Fruit fly (Drosophila melanogaster): ENCODE data around the gene MICAL-like.
A peak's percentile ranks its signal among the peaks of the same experiment; 100 is the strongest.

Gene MICAL-like

DNA sequence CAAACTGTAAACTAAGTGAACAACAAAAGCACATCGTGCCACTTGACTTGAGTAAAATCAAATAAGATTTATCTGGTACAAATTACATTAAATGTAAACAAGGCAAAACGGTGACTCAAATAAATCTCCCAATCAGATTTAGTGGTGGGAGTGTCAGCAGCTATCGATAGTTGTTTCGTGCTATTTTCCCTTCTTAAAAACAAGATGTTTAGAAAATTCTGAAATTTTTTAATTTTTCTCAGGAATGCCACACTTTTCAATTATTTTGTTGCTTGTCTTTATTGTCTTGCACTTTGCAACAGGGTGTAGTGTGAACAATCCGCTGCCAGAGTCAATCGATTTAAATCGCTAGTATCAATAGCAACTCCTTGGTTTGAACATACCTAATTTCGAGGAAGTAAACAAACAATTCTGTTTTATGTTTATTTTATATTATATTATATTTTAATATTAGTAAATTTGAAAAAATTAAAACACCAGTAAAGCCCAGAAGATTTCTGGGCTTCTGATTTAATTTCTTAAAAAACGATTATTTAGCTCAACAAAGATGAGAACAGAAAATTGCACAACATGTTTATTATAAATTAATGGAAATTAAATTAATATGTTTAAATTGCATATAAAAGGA is at the start of gene MICAL-like:
MICAL-like (minus strand) TSS at position 138 of the 628 bp plus-strand sequence.
- peak; percentile 24 for TF ChIP-seq CG17801 (GFP tag; optimal IDR thresholded peaks at IDR 0.05; ENCODE audit: partially characterized antibody)

DNA sequence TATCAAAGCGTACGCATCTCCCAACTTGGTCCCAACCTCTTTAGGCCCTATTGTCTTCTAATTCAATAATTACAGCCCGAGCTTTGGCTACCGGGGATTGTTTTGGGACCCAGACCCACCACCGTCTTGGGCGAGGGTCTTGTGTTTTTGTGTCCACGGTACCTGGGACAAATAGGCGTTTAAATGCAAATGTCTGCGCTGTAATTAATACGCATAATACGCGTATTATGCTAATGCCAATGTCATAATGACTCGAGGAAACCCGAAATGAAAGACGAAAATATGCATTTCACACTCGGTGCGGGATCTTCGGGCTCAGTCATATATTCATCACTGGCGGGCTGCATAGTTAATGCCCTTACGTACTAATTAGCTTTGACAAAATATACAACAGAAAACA is 49.2 kb upstream of the MICAL-like start:
- no peak for TF ChIP-seq CG17801 (GFP tag; optimal IDR thresholded peaks at IDR 0.05; ENCODE audit: partially characterized antibody)

DNA sequence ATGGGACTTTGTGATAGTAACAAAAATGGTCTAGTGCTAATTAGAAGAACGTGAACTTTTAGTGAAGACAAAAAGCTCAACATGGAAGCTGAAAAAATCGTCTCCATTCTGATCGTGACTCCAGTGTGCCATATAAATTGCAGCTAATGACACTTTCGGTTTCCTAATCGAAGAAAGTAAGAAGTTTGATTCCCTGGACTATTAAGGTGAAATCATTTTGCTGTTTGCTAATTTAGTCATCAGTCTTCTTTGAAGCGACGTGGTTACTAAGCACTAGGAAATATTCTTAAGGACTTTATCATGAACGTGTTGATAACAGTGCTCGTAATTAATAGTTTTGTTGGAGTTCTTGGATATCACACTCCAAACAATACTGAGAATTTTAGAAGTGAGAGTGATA is 47.6 kb upstream of the MICAL-like start, which contains the start of gene CG34429:
CG34429 (plus strand) TSS at position 301 of the 400 bp plus-strand sequence.
- TF ChIP-seq CG17801 (GFP tag; optimal IDR thresholded peaks at IDR 0.05; ENCODE audit: partially characterized antibody) = no peak

DNA sequence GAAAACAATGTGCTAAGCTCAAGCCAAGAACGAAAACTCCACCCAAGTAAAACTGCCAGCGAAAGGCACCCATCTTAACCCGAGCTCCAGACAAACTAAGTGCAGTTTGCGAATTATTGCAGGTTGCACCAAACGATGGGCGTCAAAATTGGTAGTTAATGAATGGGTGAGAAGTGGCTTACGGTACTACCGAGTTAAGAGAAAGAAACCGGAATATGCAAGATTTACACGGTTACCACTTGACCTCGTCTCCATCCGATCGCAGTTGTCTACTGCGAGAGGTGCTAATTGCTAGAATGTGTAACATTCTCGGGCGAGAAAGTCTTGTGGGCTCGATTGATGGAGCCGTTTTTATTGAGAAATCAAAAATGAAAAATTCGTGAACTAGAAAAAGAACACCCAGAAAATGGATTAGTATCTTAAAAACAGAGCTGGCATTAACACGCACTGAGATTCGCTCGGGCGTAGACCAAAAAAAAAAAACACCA is 46.2 kb upstream of the MICAL-like start, which contains the start of the genes CG14115 and CG34428:
CG14115 (minus strand) TSS at position 101 of the 488 bp plus-strand sequence.
CG34428 (plus strand) TSS at position 438 of the 488 bp plus-strand sequence.
- TF ChIP-seq CG17801 (GFP tag; optimal IDR thresholded peaks at IDR 0.05; ENCODE audit: partially characterized antibody) = no peak

DNA sequence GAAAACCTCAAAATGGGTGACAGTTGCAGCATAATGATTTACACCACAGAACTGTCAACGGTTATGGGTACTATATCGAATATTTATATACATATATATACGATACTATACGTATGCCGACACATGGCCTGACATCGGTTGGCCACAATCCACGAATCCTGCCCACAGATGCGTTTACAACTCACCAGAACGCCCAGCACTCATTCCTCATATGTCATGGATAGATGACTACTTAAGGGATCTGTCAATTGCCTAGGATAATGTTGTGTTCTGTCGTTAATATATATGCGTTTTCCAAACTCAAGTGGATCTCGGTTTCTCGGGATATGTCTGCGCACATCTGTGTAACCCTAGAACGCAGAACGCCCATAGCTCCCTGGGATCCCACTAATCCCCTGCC is 43.3 kb upstream of the MICAL-like start:
- TF ChIP-seq CG17801 (GFP tag; optimal IDR thresholded peaks at IDR 0.05; ENCODE audit: partially characterized antibody) = no peak

DNA sequence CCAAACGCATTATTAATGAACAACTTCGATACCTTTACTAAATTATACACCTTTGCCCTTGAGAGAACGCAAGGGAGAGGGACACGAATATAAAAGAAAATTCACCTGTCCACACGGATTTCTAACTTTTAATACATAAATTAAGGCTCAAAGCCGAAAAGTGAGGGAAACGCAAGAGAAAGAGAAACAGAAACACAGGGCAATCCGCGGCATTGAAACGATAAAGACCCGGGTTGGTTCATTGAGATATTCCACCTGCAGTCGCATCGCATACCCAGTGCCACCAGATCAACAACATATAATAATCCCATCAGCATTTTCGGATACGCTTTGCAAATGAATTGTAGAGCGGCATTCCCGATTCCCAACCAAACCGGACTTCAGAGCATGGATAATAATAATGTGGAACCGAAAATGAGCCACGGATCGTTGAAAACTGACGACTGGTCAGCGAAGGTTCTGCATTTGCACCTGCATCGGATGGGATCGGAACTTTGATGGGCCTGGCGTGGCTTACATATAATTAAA is 35.6 kb upstream of the MICAL-like start:
- no peak for TF ChIP-seq CG17801 (GFP tag; optimal IDR thresholded peaks at IDR 0.05; ENCODE audit: partially characterized antibody)

DNA sequence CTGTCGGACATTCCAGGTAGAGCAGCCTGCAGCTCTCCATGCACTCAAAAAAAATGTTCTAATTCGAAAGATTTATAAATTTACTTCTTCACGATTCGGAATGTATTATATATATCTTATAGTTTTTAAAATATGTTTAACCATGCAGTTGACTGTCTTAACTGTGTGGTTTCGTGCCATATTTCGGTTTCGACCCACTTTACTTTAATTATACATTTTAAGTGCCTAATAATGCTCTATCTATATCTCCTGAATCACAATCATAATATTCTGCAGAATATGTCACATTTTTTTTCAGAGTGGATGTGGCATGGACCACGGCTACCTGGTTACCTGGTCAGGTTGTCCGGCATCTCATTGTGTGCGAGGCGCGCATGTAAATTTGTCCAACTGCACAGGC is 34.5 kb upstream of the MICAL-like start:
- no peak for TF ChIP-seq CG17801 (GFP tag; optimal IDR thresholded peaks at IDR 0.05; ENCODE audit: partially characterized antibody)

DNA sequence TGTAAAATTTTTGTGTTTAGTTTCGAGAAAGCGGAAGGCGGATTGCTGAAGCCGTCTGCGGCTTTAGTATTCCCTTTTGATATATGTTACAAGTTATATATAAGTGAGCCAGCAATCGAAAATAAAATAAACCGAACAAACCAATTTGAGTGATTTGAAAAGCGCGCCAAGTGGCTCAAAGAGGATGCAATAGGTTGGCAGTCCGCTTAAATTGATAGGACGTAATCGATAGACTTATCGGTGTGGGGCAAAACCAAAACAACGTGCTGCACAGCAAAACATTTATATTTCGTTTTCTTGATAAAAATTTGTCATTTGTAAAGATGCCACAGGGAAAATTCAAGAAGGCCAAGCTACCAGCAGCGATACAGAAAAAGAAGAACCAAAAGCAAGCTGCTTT is 31.6 kb upstream of the MICAL-like start, which contains the start of gene CG11279:
CG11279 (plus strand) TSS at position 220 of the 400 bp plus-strand sequence.
- TF ChIP-seq CG17801 (GFP tag; optimal IDR thresholded peaks at IDR 0.05; ENCODE audit: partially characterized antibody) = peak; percentile 16

DNA sequence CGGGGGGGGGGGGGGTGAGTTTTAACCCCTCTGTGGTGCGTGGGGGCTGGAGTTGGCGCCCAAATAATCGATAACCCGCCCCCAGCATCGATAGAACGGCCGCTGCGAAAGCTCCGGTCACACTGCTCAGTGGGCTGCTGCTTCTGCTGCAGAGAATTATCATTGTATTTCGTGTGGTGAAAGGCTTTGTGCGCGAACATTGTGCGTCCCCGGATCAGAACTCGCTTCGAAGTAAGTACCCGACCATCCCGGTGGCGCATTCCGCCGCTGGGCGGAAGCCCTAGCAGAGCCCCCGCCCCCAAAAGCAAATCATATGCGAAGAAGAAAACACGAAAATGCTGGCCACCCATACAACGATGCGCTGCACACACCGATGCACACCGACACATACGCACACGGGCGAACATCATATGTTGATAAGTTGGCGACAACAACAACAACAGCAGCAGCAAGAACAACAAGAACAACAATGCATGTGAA is 29.2 kb upstream of the MICAL-like start, which contains the start of gene Syx13:
Syx13 (plus strand) TSS at position 100 of the 480 bp plus-strand sequence.
- no peak for TF ChIP-seq CG17801 (GFP tag; optimal IDR thresholded peaks at IDR 0.05; ENCODE audit: partially characterized antibody)

DNA sequence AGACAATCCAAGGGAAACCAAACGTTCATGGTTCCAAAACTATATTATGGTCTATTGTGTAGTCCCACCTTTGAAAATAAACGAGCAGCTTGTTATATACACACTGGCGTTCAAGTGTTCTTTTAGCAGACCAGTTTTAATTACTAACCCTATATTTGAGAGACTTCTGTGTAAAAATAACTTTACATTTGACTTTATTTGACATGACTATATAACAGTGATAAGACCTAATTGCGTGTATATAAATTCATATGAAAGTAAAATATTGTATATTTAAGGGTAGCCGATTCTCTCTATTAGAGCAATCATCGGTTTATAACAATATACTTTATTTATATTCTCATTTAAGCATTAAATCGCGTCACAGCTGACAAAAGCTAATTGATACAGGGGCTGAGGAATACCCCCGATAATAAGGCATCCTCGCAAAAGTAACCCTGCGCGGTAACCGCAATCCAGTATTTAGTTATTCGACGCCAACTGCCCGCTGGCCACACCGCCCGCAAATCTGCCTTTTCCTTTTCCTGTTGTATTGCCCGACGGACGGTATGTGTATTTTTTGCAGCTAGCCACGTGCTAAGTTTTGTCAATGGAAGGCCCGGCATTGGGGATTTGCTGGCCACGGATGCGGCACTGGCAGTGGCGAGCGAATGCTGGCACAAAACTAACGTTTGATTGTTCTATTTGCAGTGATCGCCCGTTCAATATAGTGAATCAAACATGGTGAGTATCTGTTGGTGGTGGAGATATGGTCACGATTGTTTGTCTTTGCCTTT is 26.3 kb upstream of the MICAL-like start, which contains the start of gene RpS4:
RpS4 (plus strand) TSS at position 465 of the 776 bp plus-strand sequence.
- peak; percentile 86 for TF ChIP-seq CG17801 (GFP tag; optimal IDR thresholded peaks at IDR 0.05; ENCODE audit: partially characterized antibody)

DNA sequence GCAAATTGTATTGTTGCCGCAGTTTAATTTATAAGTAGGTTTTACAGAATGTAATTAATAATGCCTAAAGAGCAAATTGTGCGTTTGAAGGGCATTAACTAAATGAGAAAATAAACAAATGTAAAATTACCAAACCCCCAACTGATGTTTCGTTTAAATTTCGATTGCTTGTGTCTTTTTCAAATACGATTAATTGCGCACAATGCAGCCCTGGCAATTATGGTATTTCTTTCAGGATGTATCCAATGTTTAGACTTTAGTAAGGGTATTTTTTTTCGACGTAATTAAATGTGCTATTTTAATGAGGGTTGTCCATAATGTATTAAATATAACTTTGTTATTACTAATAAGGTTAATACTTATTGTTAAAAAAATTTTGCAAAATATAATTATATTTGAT is 25.7 kb upstream of the MICAL-like start:
- TF ChIP-seq CG17801 (GFP tag; optimal IDR thresholded peaks at IDR 0.05; ENCODE audit: partially characterized antibody) = no peak

DNA sequence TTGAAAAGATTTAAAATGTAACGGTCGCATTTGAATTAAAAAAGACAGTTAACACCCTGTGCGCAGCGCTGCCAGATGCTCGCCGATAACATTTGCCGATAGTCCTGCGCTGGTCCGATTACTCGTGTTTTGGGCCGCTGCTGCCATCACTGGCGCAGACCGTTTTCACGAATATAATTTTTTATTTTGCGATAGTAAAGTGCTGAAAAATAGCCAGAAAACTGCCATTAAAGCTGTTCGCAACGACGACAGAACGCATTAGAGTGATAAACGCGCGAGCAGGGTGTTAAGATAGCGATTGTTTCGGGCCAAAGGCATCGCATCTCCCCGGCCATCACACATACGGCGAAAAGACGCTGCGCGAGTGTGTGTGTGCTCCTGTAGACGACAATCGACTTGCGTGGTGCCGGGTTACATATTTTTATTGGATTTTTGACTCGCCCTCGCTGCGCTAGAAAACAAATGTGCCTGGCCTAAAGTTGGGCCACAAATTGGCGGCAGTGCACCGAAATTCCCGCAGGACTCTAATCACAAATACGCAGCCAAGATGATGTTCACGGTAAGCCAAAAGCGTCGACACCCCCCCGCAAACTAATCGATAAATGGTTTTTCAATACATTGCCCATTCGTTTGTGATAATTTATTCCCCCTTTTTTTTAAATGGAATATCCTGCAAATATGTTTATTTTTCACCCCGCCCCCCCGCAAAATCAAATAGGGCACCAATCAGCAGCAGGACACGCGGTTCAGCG is 21.8 kb upstream of the MICAL-like start, which contains the start of gene Srrm1:
Srrm1 (plus strand) TSS at position 116 of the 752 bp plus-strand sequence.
- TF ChIP-seq CG17801 (GFP tag; optimal IDR thresholded peaks at IDR 0.05; ENCODE audit: partially characterized antibody) = no peak

DNA sequence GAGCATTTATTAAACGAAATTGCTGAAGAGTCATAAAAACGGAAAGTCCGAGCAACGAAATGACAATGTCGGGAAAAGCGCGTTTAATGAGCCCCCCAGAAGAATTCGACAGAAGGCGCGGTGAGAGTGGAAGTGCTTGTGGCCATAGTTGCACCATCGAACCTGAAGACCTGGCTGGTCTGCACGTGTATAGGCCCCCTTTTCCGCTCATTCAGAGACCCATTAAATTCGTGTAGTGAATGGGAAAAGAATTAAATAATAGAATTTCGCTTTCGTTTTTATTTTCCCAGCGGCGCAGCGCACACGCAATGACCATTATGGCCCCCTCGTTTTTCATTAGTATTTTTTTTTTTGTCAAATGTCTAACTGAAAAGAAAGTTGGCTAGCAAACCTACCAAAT is 18.2 kb upstream of the MICAL-like start:
- no peak for TF ChIP-seq CG17801 (GFP tag; optimal IDR thresholded peaks at IDR 0.05; ENCODE audit: partially characterized antibody)

DNA sequence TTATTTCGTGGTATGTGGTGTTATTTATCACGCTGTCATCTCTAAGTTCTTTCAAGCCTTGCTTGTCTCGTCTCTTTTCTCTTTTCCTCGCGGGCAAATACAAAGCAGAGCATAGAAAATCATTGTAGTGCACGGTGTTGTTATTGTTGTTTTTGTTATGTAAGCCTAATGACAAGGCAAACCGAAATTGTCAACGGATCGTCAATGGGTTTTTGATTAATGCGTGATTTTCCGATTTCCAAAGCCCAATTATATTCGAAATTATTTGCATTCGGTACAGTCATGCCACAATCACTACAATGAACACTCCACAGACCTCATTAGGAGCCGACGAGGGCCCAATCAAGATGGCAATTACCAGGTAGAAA is 17.8 kb upstream of the MICAL-like start:
- TF ChIP-seq CG17801 (GFP tag; optimal IDR thresholded peaks at IDR 0.05; ENCODE audit: partially characterized antibody) = no peak
